Worm (Caenorhabditis elegans) whole organism, young adult: ENCODE results near the gene hlh-11.
A peak's percentile ranks its signal among the peaks of the same experiment; 100 is the strongest.

Experiments used
- B0261.1 ChIP-seq: sonication (generic microtip); optimal IDR thresholded peaks from 2 replicates; lab custom pipeline; 2016; ENCODE audit warnings: mild to moderate bottlenecking, missing genetic modification characterization, moderate library complexity, missing compliant biosample characterization
- B0336.3 ChIP-seq: fragments of 200-800 bp; sonication (Bioruptor generic); IDR thresholded peaks from 2 replicates; pipeline ENCODE4 v1.3.6; 2022; ENCODE audit warnings: missing genetic modification characterization, missing compliant biosample characterization
- D2030.7 ChIP-seq: fragments of 200-800 bp; sonication (Bioruptor generic); IDR thresholded peaks from 2 replicates; pipeline ENCODE4 v1.3.6; 2022; ENCODE audit warnings: missing genetic modification reagents, missing genetic modification characterization, missing compliant biosample characterization
- F10E7.11 ChIP-seq: sonication (generic microtip); optimal IDR thresholded peaks from 2 replicates; lab custom pipeline; 2017; ENCODE audit warnings: mild to moderate bottlenecking, missing genetic modification characterization, moderate library complexity, missing compliant biosample characterization
- F23B12.7 ChIP-seq: sonication (generic microtip); optimal IDR thresholded peaks from 2 replicates; lab custom pipeline; 2017; ENCODE audit warnings: missing genetic modification characterization, mild to moderate bottlenecking, missing compliant biosample characterization, antibody characterized with exemption, moderate library complexity; ENCODE audit not compliant: insufficient read depth
- F49E8.2 ChIP-seq: sonication (generic microtip); optimal IDR thresholded peaks from 3 replicates; lab custom pipeline; 2017; ENCODE audit warnings: missing genetic modification characterization, mild to moderate bottlenecking, missing compliant biosample characterization, antibody characterized with exemption, moderate library complexity; ENCODE audit not compliant: insufficient read depth
- F55B11.4 ChIP-seq: sonication (generic microtip); optimal IDR thresholded peaks from 2 replicates; lab custom pipeline; 2016; ENCODE audit warnings: missing compliant biosample characterization, missing genetic modification characterization, borderline replicate concordance; ENCODE audit not compliant: insufficient read depth
- K12H6.12 ChIP-seq: fragments of 200-800 bp; sonication (Bioruptor generic); optimal IDR thresholded peaks from 2 replicates; lab custom pipeline; 2018; ENCODE audit warnings: mild to moderate bottlenecking, missing genetic modification characterization, missing compliant biosample characterization
- T07F8.4 ChIP-seq: sonication (generic microtip); optimal IDR thresholded peaks from 2 replicates; lab custom pipeline; 2016; ENCODE audit warnings: mild to moderate bottlenecking, missing genetic modification characterization, moderate library complexity, missing compliant biosample characterization
- T26A5.8 ChIP-seq: sonication (generic microtip); optimal IDR thresholded peaks from 2 replicates; lab custom pipeline; 2016; ENCODE audit warnings: missing genetic modification characterization, missing compliant biosample characterization
- Y53G8AR.9 ChIP-seq: fragments of 200-800 bp; sonication (Bioruptor generic); conservative IDR thresholded peaks from 2 replicates; pipeline ENCODE4 v1.3.6; 2022; ENCODE audit warnings: missing genetic modification reagents, missing genetic modification characterization, missing compliant biosample characterization
- ama-1 ChIP-seq, 3 experiments: fragments of 150-350 bp in 1 of 3; sonication (generic microtip) in 2 of 3; optimal IDR thresholded peaks; 2 replicates each; lab custom pipeline; 2014 to 2018; ENCODE audit warnings: missing biosample characterization in 2 of 3, missing genetic modification characterization in 2 of 3, missing genetic modification reagents in 2 of 3
- attf-5 ChIP-seq: fragments of 200-800 bp; sonication (Bioruptor generic); optimal IDR thresholded peaks from 2 replicates; lab custom pipeline; 2018; ENCODE audit warnings: mild to moderate bottlenecking, missing genetic modification characterization, missing compliant biosample characterization
- cebp-2 ChIP-seq: fragments of 200-800 bp; sonication (Bioruptor generic); IDR thresholded peaks from 2 replicates; pipeline ENCODE4 v1.3.6; 2022; ENCODE audit warnings: missing genetic modification characterization, missing compliant biosample characterization
- ceh-27 ChIP-seq: fragments of 200-800 bp; sonication (Bioruptor generic); optimal IDR thresholded peaks from 2 replicates; lab custom pipeline; 2018; ENCODE audit warnings: mild to moderate bottlenecking, missing genetic modification characterization, moderate library complexity, missing compliant biosample characterization
- ceh-58 ChIP-seq: fragments of 200-800 bp; sonication (Bioruptor generic); IDR thresholded peaks from 2 replicates; pipeline ENCODE4 v1.3.6; 2022; ENCODE audit warnings: missing genetic modification characterization, missing compliant biosample characterization
- dpl-1 ChIP-seq: fragments of 150-350 bp; optimal IDR thresholded peaks from 2 replicates; lab custom pipeline; 2014; ENCODE audit warnings: missing biosample characterization, missing genetic modification reagents, missing genetic modification characterization
- egrh-3 ChIP-seq: fragments of 200-800 bp; sonication (Bioruptor generic); IDR thresholded peaks from 2 replicates; pipeline ENCODE4 v1.3.6; 2022; ENCODE audit warnings: missing genetic modification reagents, missing genetic modification characterization, missing compliant biosample characterization
- ets-4 ChIP-seq: fragments of 200-800 bp; sonication (Bioruptor generic); optimal IDR thresholded peaks from 2 replicates; lab custom pipeline; 2018; ENCODE audit warnings: mild to moderate bottlenecking, missing genetic modification characterization, missing compliant biosample characterization
- fkh-3 ChIP-seq: sonication (generic microtip); optimal IDR thresholded peaks from 2 replicates; lab custom pipeline; 2016; ENCODE audit warnings: mild to moderate bottlenecking, missing genetic modification characterization, missing compliant biosample characterization
- gei-17 ChIP-seq: fragments of 200-800 bp; sonication (Bioruptor generic); optimal IDR thresholded peaks from 2 replicates; lab custom pipeline; 2018; ENCODE audit warnings: mild to moderate bottlenecking, missing genetic modification characterization, missing compliant biosample characterization
- hmg-20 ChIP-seq: fragments of 200-800 bp; sonication (Bioruptor generic); IDR thresholded peaks from 2 replicates; pipeline ENCODE4 v1.3.6; 2022; ENCODE audit warnings: missing genetic modification reagents, missing genetic modification characterization, missing compliant biosample characterization
- let-526 ChIP-seq: fragments of 200-800 bp; sonication (Bioruptor generic); IDR thresholded peaks from 2 replicates; pipeline ENCODE4 v1.3.6; 2022; ENCODE audit warnings: missing genetic modification reagents, missing genetic modification characterization, missing compliant biosample characterization
- let-607 ChIP-seq, 2 experiments: fragments of 200-800 bp in 1 of 2; sonication (Bioruptor generic) in 1 of 2; sonication (generic microtip) in 1 of 2; optimal IDR thresholded peaks; 2 replicates each; lab custom pipeline; 2016 to 2018; ENCODE audit warnings: mild to moderate bottlenecking in 2 of 2, missing compliant biosample characterization in 2 of 2, missing genetic modification characterization in 2 of 2, moderate library complexity in 2 of 2, missing genotype in 1 of 2
- lin-54 ChIP-seq: fragments of 200-800 bp; sonication (Bioruptor generic); optimal IDR thresholded peaks from 2 replicates; lab custom pipeline; 2018; ENCODE audit warnings: mild to moderate bottlenecking, missing genetic modification characterization, missing compliant biosample characterization
- lsl-1 ChIP-seq: fragments of 200-800 bp; sonication (Bioruptor generic); optimal IDR thresholded peaks from 2 replicates; lab custom pipeline; 2018; ENCODE audit warnings: mild to moderate bottlenecking, missing genetic modification characterization, moderate library complexity, missing compliant biosample characterization
- madf-10 ChIP-seq: sonication (generic microtip); optimal IDR thresholded peaks from 2 replicates; lab custom pipeline; 2016; ENCODE audit warnings: mild to moderate bottlenecking, missing genetic modification characterization, missing compliant biosample characterization
- madf-3 ChIP-seq: fragments of 200-800 bp; sonication (Bioruptor generic); IDR thresholded peaks from 2 replicates; pipeline ENCODE4 v1.3.6; 2022; ENCODE audit warnings: missing genetic modification reagents, missing genetic modification characterization, missing compliant biosample characterization
- madf-6 ChIP-seq: fragments of 200-800 bp; sonication (Bioruptor generic); IDR thresholded peaks from 2 replicates; pipeline ENCODE4 v1.3.6; 2022; ENCODE audit warnings: missing genetic modification reagents, missing genetic modification characterization, missing compliant biosample characterization
- madf-8 ChIP-seq: fragments of 200-800 bp; sonication (Bioruptor generic); conservative IDR thresholded peaks from 2 replicates; pipeline ENCODE4 v1.3.6; 2022; ENCODE audit warnings: missing genetic modification reagents, missing genetic modification characterization, missing compliant biosample characterization
- mcd-1 ChIP-seq: fragments of 200-800 bp; sonication (Bioruptor generic); IDR thresholded peaks from 2 replicates; pipeline ENCODE4 v1.3.6; 2022; ENCODE audit warnings: missing genetic modification reagents, missing genetic modification characterization, missing compliant biosample characterization
- nfya-1 ChIP-seq: sonication (generic microtip); optimal IDR thresholded peaks from 2 replicates; lab custom pipeline; 2017; ENCODE audit warnings: antibody characterized with exemption, missing compliant biosample characterization, missing genetic modification characterization, borderline replicate concordance; ENCODE audit not compliant: insufficient read depth
- nhr-120 ChIP-seq: fragments of 200-800 bp; sonication (Bioruptor generic); IDR thresholded peaks from 2 replicates; pipeline ENCODE4 v1.3.6; 2022; ENCODE audit warnings: missing genetic modification characterization, missing compliant biosample characterization
- nhr-80 ChIP-seq: sonication (generic microtip); optimal IDR thresholded peaks from 2 replicates; lab custom pipeline; 2016; ENCODE audit warnings: missing genetic modification characterization, missing compliant biosample characterization
- nhr-90 ChIP-seq: sonication (generic microtip); optimal IDR thresholded peaks from 2 replicates; lab custom pipeline; 2016; ENCODE audit warnings: missing genotype, mild to moderate bottlenecking, missing genetic modification characterization, missing compliant biosample characterization
- pbrm-1 ChIP-seq: fragments of 200-800 bp; sonication (Bioruptor generic); IDR thresholded peaks from 2 replicates; pipeline ENCODE4 v1.3.6; 2022; ENCODE audit warnings: missing genetic modification reagents, missing genetic modification characterization, missing compliant biosample characterization
- rcor-1 ChIP-seq: fragments of 200-800 bp; sonication (Bioruptor generic); IDR thresholded peaks from 2 replicates; pipeline ENCODE4 v1.3.6; 2022; ENCODE audit warnings: missing genetic modification reagents, missing genetic modification characterization, missing compliant biosample characterization
- repo-1 ChIP-seq: sonication (generic microtip); optimal IDR thresholded peaks from 2 replicates; lab custom pipeline; 2017; ENCODE audit warnings: mild to moderate bottlenecking, missing genetic modification characterization, missing compliant biosample characterization
- rpc-1 ChIP-seq, 2 experiments: fragments of 150-350 bp in 1 of 2; sonication (generic microtip) in 1 of 2; optimal IDR thresholded peaks; 2 replicates each; lab custom pipeline; 2014 to 2018; ENCODE audit warnings: missing biosample characterization in 1 of 2, missing genetic modification characterization in 1 of 2, missing genetic modification reagents in 1 of 2, missing genotype in 1 of 2
- sea-2 ChIP-seq: fragments of 200-800 bp; sonication (Bioruptor generic); IDR thresholded peaks from 2 replicates; pipeline ENCODE4 v1.3.6; 2022; ENCODE audit warnings: missing genetic modification characterization, missing compliant biosample characterization
- snpc-1.1 ChIP-seq: sonication (generic microtip); optimal IDR thresholded peaks from 2 replicates; lab custom pipeline; 2017; ENCODE audit warnings: missing genetic modification characterization, mild to moderate bottlenecking, missing compliant biosample characterization, antibody characterized with exemption, moderate library complexity, missing genotype, missing genetic modification reagents; ENCODE audit not compliant: insufficient read depth
- snpc-3.4 ChIP-seq: sonication (generic microtip); optimal IDR thresholded peaks from 2 replicates; lab custom pipeline; 2017; ENCODE audit warnings: missing genetic modification characterization, mild to moderate bottlenecking, missing compliant biosample characterization, antibody characterized with exemption, moderate library complexity, missing genotype, missing genetic modification reagents
- somi-1 ChIP-seq: fragments of 200-800 bp; sonication (Bioruptor generic); optimal IDR thresholded peaks from 2 replicates; lab custom pipeline; 2018; ENCODE audit warnings: mild to moderate bottlenecking, missing genetic modification characterization, missing compliant biosample characterization
- xnd-1 ChIP-seq: sonication (generic microtip); optimal IDR thresholded peaks from 2 replicates; lab custom pipeline; 2016; ENCODE audit warnings: missing genotype, missing genetic modification reagents, missing genetic modification characterization, missing compliant biosample characterization
- zim-3 ChIP-seq: sonication (generic microtip); optimal IDR thresholded peaks from 2 replicates; lab custom pipeline; 2017; ENCODE audit warnings: mild to moderate bottlenecking, missing genetic modification characterization, moderate library complexity, missing compliant biosample characterization
- ztf-25 ChIP-seq: fragments of 200-800 bp; sonication (Bioruptor generic); IDR thresholded peaks from 2 replicates; pipeline ENCODE4 v1.3.6; 2022; ENCODE audit warnings: missing genetic modification reagents, missing genetic modification characterization, missing compliant biosample characterization
- ztf-3 ChIP-seq: fragments of 200-800 bp; sonication (Bioruptor generic); optimal IDR thresholded peaks from 2 replicates; lab custom pipeline; 2018; ENCODE audit warnings: mild to moderate bottlenecking, missing genetic modification characterization, missing compliant biosample characterization

hlh-11 gene

ce11 chrIII:9667591-9668265 is 48.2 kb downstream of the hlh-11 start, which contains the start of gene C07A9.9 (continued):
- TF ChIP-seq F49E8.2 (tag; lab: Kevin White, UChicago) (no peak), ceh-27 (GFP tag; lab: Kevin White, UChicago) (peak; percentile 56), lsl-1 (GFP tag; lab: Kevin White, UChicago) (no peak), somi-1 (GFP tag; lab: Kevin White, UChicago) (no peak), madf-10 (no peak), ztf-3 (GFP tag; lab: Kevin White, UChicago) (no peak), dpl-1 (no peak), T07F8.4 (no peak), ceh-58 (no peak), B0336.3 (no peak), snpc-3.4 (tag; lab: Kevin White, UChicago) (no peak), let-526 (no peak), sea-2 (GFP tag; lab: Robert Waterston, UW) (no peak), cebp-2 (no peak), egrh-3 (GFP tag; lab: Robert Waterston, UW) (peak; percentile 76), let-607 (tag; optimal IDR thresholded peaks at IDR 0.05; lab: Kevin White, UChicago) (peak in 1 of 2 experiments; percentile 3), hmg-20 (GFP tag; lab: Robert Waterston, UW) (no peak), pbrm-1 (GFP tag; lab: Robert Waterston, UW) (no peak), nhr-120 (GFP tag; lab: Robert Waterston, UW) (no peak), T26A5.8 (tag; lab: Kevin White, UChicago) (no peak), ztf-25 (GFP tag; lab: Robert Waterston, UW) (no peak), mcd-1 (GFP tag; lab: Robert Waterston, UW) (no peak; the same call in 1 of the 2 replicates), ets-4 (peak; percentile 78), xnd-1 (tag; lab: Kevin White, UChicago) (no peak), D2030.7 (no peak), nfya-1 (tag; lab: Kevin White, UChicago) (no peak), nhr-80 (tag; lab: Kevin White, UChicago) (peak; percentile 95), madf-3 (no peak), zim-3 (no peak), repo-1 (tag; lab: Kevin White, UChicago) (no peak), F55B11.4 (no peak), Y53G8AR.9 (GFP tag; lab: Robert Waterston, UW) (no peak), rcor-1 (GFP tag; lab: Robert Waterston, UW) (no peak; the same call in 1 of the 2 replicates), F10E7.11 (no peak), F23B12.7 (tag; lab: Kevin White, UChicago) (no peak), B0261.1 (tag; lab: Kevin White, UChicago) (no peak), rpc-1 (optimal IDR thresholded peaks at IDR 0.05; lab: Kevin White, UChicago) (no peak), rpc-1 (tag; optimal IDR thresholded peaks at IDR 0.05; lab: Kevin White, UChicago) (no peak), attf-5 (peak; percentile 56), nhr-90 (tag; lab: Kevin White, UChicago) (peak; percentile 55), lin-54 (no peak), gei-17 (GFP tag; lab: Kevin White, UChicago) (no peak), madf-8 (GFP tag; lab: Robert Waterston, UW) (no peak), madf-6 (GFP tag; lab: Robert Waterston, UW) (no peak), K12H6.12 (tag; lab: Kevin White, UChicago) (peak; percentile 67), fkh-3 (tag; lab: Kevin White, UChicago) (no peak), ama-1 (optimal IDR thresholded peaks at IDR 0.05; lab: Kevin White, UChicago) (no peak), ama-1 (GFP tag; optimal IDR thresholded peaks at IDR 0.05; lab: Kevin White, UChicago) (no peak), snpc-1.1 (tag; lab: Kevin White, UChicago) (peak; percentile 37)
